Fruit fly (Drosophila melanogaster): ENCODE results near the gene CG13895.

- TF ChIP-seq CG8478 (optimal IDR thresholded peaks at IDR 0.05) (no peak), CTCF (optimal IDR thresholded peaks at IDR 0.05) (no peak)
Measured at dm6 chr3L:692699-693098, 15.3 kb downstream of the CG13895 start, which contains the start of gene Vti1a.
